Worm (Caenorhabditis elegans) whole organism, mixed stage, embryonic: ENCODE data around the gene arx-3.

Experiments used
- blmp-1 ChIP-seq: fragments of 150-350 bp; optimal IDR thresholded peaks from 2 replicates; lab custom pipeline; 2014; ENCODE audit warnings: missing biosample characterization, missing genetic modification characterization
- ceh-83 ChIP-seq: fragments of 200-800 bp; sonication (Bioruptor generic); optimal IDR thresholded peaks from 2 replicates; lab custom pipeline; 2018; ENCODE audit warnings: mild to moderate bottlenecking, missing genetic modification characterization, missing compliant biosample characterization
- ces-1 ChIP-seq: fragments of 150-350 bp; optimal IDR thresholded peaks from 2 replicates; lab custom pipeline; 2014; ENCODE audit warnings: missing biosample characterization, missing genetic modification reagents, missing genetic modification characterization
- cnd-1 ChIP-seq: fragments of 200-800 bp; sonication (Bioruptor generic); optimal IDR thresholded peaks from 2 replicates; lab custom pipeline; 2018; ENCODE audit warnings: mild to moderate bottlenecking, missing genetic modification characterization, missing compliant biosample characterization
- mab-5 ChIP-seq: fragments of 150-350 bp; optimal IDR thresholded peaks from 2 replicates; lab custom pipeline; 2014; ENCODE audit warnings: missing biosample characterization, missing genetic modification characterization
- mep-1 ChIP-seq: fragments of 150-350 bp; optimal IDR thresholded peaks from 2 replicates; lab custom pipeline; 2017; ENCODE audit warnings: missing biosample characterization, missing genetic modification reagents, missing genetic modification characterization, inconsistent platforms
- pha-4 ChIP-seq: fragments of 150-350 bp; optimal IDR thresholded peaks from 2 replicates; lab custom pipeline; 2018; ENCODE audit warnings: missing biosample characterization, missing genetic modification reagents, missing genetic modification characterization
- unc-39 ChIP-seq: fragments of 150-350 bp; optimal IDR thresholded peaks from 2 replicates; lab custom pipeline; 2014; ENCODE audit warnings: missing biosample characterization, missing genetic modification characterization
- unc-62 ChIP-seq: fragments of 150-350 bp; optimal IDR thresholded peaks from 2 replicates; lab custom pipeline; 2014; ENCODE audit warnings: missing biosample characterization, missing genetic modification reagents, missing genetic modification characterization
- zip-8 ChIP-seq: fragments of 150-350 bp; optimal IDR thresholded peaks from 2 replicates; lab custom pipeline; 2014; ENCODE audit warnings: missing biosample characterization, missing genetic modification characterization

ce11 chrIII:12061413-12061812 lies 3.2 kb upstream of the arx-3 start, which contains the start of gene zyg-8:
- TF ChIP-seq mab-5 (tag; lab: Kevin White, UChicago) (no peak), pha-4 (tag; lab: Kevin White, UChicago) (no peak), unc-62 (GFP tag; lab: Kevin White, UChicago) (no peak), unc-39 (tag; lab: Kevin White, UChicago) (no peak), ces-1 (no peak), zip-8 (tag; lab: Kevin White, UChicago) (no peak), mep-1 (tag; lab: Kevin White, UChicago) (no peak), blmp-1 (no peak), cnd-1 (tag; lab: Kevin White, UChicago) (no peak), ceh-83 (GFP tag; lab: Kevin White, UChicago) (no peak)
